Fruit fly (Drosophila melanogaster): Measurements from ENCODE around the gene BBS1.

The BBS1 gene

DNA sequence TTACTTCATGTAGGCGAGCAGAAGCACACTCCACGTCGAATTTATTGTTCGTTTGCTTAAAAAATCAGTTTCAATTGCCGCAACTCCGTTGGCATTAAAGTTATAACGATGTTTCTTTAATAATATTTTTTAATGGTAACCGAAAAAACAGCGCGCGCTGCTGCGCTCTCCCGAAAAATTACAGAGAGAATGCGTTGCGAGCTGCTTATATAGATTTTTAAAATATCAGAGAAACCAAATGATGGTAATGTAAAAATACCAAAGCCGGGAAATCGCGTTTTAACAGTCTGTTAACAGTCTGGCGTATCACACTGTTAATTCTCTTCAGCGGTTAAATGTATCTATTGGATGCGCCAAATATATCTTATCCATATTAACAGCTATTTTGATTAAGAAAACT, 31.2 kb downstream of the BBS1 start, which contains the start of gene corn:
Gene corn, minus strand, starts transcription at position 184 of the 400 bp plus-strand sequence.
- no peak for TF ChIP-seq CG8478 (optimal IDR thresholded peaks at IDR 0.05)
- TF ChIP-seq Dll (optimal IDR thresholded peaks at IDR 0.05), result no peak
- TF ChIP-seq pan (optimal IDR thresholded peaks at IDR 0.05), result no peak
- TF ChIP-seq usp (GFP tag; optimal IDR thresholded peaks at IDR 0.05), result no peak
- TF ChIP-seq EcR (GFP tag; optimal IDR thresholded peaks at IDR 0.05), result no peak
- no peak for TF ChIP-seq psq (optimal IDR thresholded peaks at IDR 0.05)

dm6 chr3L:7157713-7158112, 32.0 kb downstream of the BBS1 start, which contains the start of gene CG8620:
TSS of gene CG8620 (plus strand) at chr3L:7158099.
- TF ChIP-seq CG8478 (optimal IDR thresholded peaks at IDR 0.05) (no peak), EcR (GFP tag; optimal IDR thresholded peaks at IDR 0.05) (no peak), pan (optimal IDR thresholded peaks at IDR 0.05) (no peak), usp (GFP tag; optimal IDR thresholded peaks at IDR 0.05) (no peak), psq (optimal IDR thresholded peaks at IDR 0.05) (no peak), Dll (optimal IDR thresholded peaks at IDR 0.05) (no peak)

- TF ChIP-seq usp (GFP tag; optimal IDR thresholded peaks at IDR 0.05) (no peak), CG8478 (optimal IDR thresholded peaks at IDR 0.05) (no peak), psq (optimal IDR thresholded peaks at IDR 0.05) (no peak), Dll (optimal IDR thresholded peaks at IDR 0.05) (no peak), EcR (GFP tag; optimal IDR thresholded peaks at IDR 0.05) (no peak), pan (optimal IDR thresholded peaks at IDR 0.05) (no peak)
These were observed 35.6 kb downstream of the BBS1 start for dm6 chr3L:7161310-7161709.

- TF ChIP-seq Dll (optimal IDR thresholded peaks at IDR 0.05), result no peak
- TF ChIP-seq pan (optimal IDR thresholded peaks at IDR 0.05), result no peak
- no peak for TF ChIP-seq EcR (GFP tag; optimal IDR thresholded peaks at IDR 0.05)
- no peak for TF ChIP-seq psq (optimal IDR thresholded peaks at IDR 0.05)
- TF ChIP-seq usp (GFP tag; optimal IDR thresholded peaks at IDR 0.05), result no peak
- TF ChIP-seq CG8478 (optimal IDR thresholded peaks at IDR 0.05), result no peak
These were observed 36.2 kb downstream of the BBS1 start for dm6 chr3L:7161924-7162323.
